Worm (Caenorhabditis elegans): ENCODE measurements around the gene lron-13.

ce11 chrIII:13495571-13495970 lies 31.7 kb upstream of the lron-13 start, which contains the start of gene T28A8.2:
- TF ChIP-seq him-1 (tag; optimal IDR thresholded peaks at IDR 0.05) (no peak), W03F9.2 (tag; optimal IDR thresholded peaks at IDR 0.05) (no peak), dao-5 (tag; optimal IDR thresholded peaks at IDR 0.05) (no peak)

All from whole organism, L4/young adult.